Worm (Caenorhabditis elegans): ENCODE data around the gene sinh-1.

ce11 chrII:12202921-12203320 is 25.2 kb upstream of the sinh-1 start, which contains the start of gene aqp-12:
- TF ChIP-seq zag-1 (tag; optimal IDR thresholded peaks at IDR 0.05) (no peak), skn-1 (tag; optimal IDR thresholded peaks at IDR 0.05) (no peak), sea-2 (GFP tag; optimal IDR thresholded peaks at IDR 0.05) (no peak), pha-4 (tag; optimal IDR thresholded peaks at IDR 0.05) (no peak), nhr-23 (tag; optimal IDR thresholded peaks at IDR 0.05) (no peak), unc-62 (GFP tag; optimal IDR thresholded peaks at IDR 0.05) (no peak)

Measured in whole organism, L3 larva.